Fruit fly (Drosophila melanogaster) whole organism, prepupa: ENCODE measurements around the gene CG17029.

ENCODE experiments used
- Blimp-1 ChIP-seq: fragments of 200-800 bp; sonication (Bioruptor generic); optimal IDR thresholded peaks from 3 replicates; lab custom pipeline; 2017; ENCODE audit warnings: missing biosample characterization, missing genetic modification characterization, mild to moderate bottlenecking, moderate library complexity, missing genetic modification reagents
- CG10631 ChIP-seq: fragments of 200-800 bp; sonication (Bioruptor generic); optimal IDR thresholded peaks from 2 replicates; lab custom pipeline; 2016; ENCODE audit warnings: missing biosample characterization, missing genetic modification characterization
- CG1621 ChIP-seq: fragments of 200-800 bp; sonication (Bioruptor generic); optimal IDR thresholded peaks from 3 replicates; lab custom pipeline; 2018; ENCODE audit warnings: missing biosample characterization, mild to moderate bottlenecking, missing genetic modification characterization
- CG31627 ChIP-seq: fragments of 200-800 bp; sonication (Bioruptor generic); optimal IDR thresholded peaks from 3 replicates; lab custom pipeline; 2016; ENCODE audit warnings: missing biosample characterization, missing genetic modification characterization
- CG32006 ChIP-seq: fragments of 200-800 bp; sonication (Bioruptor generic); optimal IDR thresholded peaks from 3 replicates; lab custom pipeline; 2017; ENCODE audit warnings: missing biosample characterization, mild to moderate bottlenecking, missing genetic modification characterization
- CG3919 ChIP-seq: fragments of 200-800 bp; sonication (Bioruptor generic); optimal IDR thresholded peaks from 3 replicates; lab custom pipeline; 2016; ENCODE audit warnings: missing biosample characterization, missing genetic modification characterization
- CG4318 ChIP-seq: fragments of 200-800 bp; sonication (Bioruptor generic); optimal IDR thresholded peaks from 3 replicates; lab custom pipeline; 2017; ENCODE audit warnings: missing biosample characterization, mild to moderate bottlenecking, missing genetic modification characterization
- CG6276 ChIP-seq: fragments of 200-800 bp; sonication (Bioruptor generic); optimal IDR thresholded peaks from 2 replicates; lab custom pipeline; 2017; ENCODE audit warnings: missing biosample characterization, mild to moderate bottlenecking, missing genetic modification characterization
- CG7368 ChIP-seq: fragments of 200-800 bp; sonication (Bioruptor generic); optimal IDR thresholded peaks from 3 replicates; lab custom pipeline; 2016; ENCODE audit warnings: missing biosample characterization, missing genetic modification characterization
- CG8119 ChIP-seq: fragments of 200-800 bp; sonication (Bioruptor generic); IDR thresholded peaks from 3 replicates; pipeline ENCODE4 v1.3.6; 2022; ENCODE audit warnings: missing biosample characterization, missing genetic modification characterization
- Eip75B ChIP-seq: fragments of 200-800 bp; sonication (Bioruptor generic); optimal IDR thresholded peaks from 3 replicates; lab custom pipeline; 2016; ENCODE audit warnings: missing biosample characterization, missing genetic modification characterization
- Ets96B ChIP-seq: fragments of 200-800 bp; optimal IDR thresholded peaks from 2 replicates; lab custom pipeline; 2019; ENCODE audit warnings: missing biosample characterization, mild to moderate bottlenecking, missing genetic modification characterization, moderate library complexity
- Hr4 ChIP-seq: fragments of 200-800 bp; sonication (Bioruptor generic); optimal IDR thresholded peaks from 3 replicates; lab custom pipeline; 2016; ENCODE audit warnings: missing biosample characterization, missing genetic modification characterization
- Met ChIP-seq: fragments of 200-800 bp; sonication (Bioruptor generic); optimal IDR thresholded peaks from 3 replicates; lab custom pipeline; 2016; ENCODE audit warnings: missing biosample characterization, missing genetic modification characterization
- Smox ChIP-seq: fragments of 200-800 bp; sonication (Bioruptor generic); optimal IDR thresholded peaks from 3 replicates; lab custom pipeline; 2016; ENCODE audit warnings: missing biosample characterization, missing genetic modification characterization
- Sox14 ChIP-seq: fragments of 200-800 bp; sonication (Bioruptor generic); optimal IDR thresholded peaks from 3 replicates; lab custom pipeline; 2016; ENCODE audit warnings: missing biosample characterization, missing genetic modification characterization
- achi ChIP-seq: fragments of 200-800 bp; sonication (Bioruptor generic); optimal IDR thresholded peaks from 3 replicates; lab custom pipeline; 2016; ENCODE audit warnings: missing biosample characterization, missing genetic modification characterization
- cyc ChIP-seq: fragments of 200-800 bp; sonication (Bioruptor generic); optimal IDR thresholded peaks from 3 replicates; lab custom pipeline; 2016; ENCODE audit warnings: missing biosample characterization, missing genetic modification characterization
- esn ChIP-seq: fragments of 200-800 bp; sonication (Bioruptor generic); optimal IDR thresholded peaks from 2 replicates; lab custom pipeline; 2016; ENCODE audit warnings: missing biosample characterization, mild to moderate bottlenecking, missing genetic modification characterization, moderate library complexity
- fd59A ChIP-seq: fragments of 200-800 bp; sonication (Bioruptor generic); optimal IDR thresholded peaks from 2 replicates; lab custom pipeline; 2017; ENCODE audit warnings: missing biosample characterization, mild to moderate bottlenecking, missing genetic modification characterization, missing genetic modification reagents
- fkh ChIP-seq: fragments of 200-800 bp; sonication (Bioruptor generic); optimal IDR thresholded peaks from 3 replicates; lab custom pipeline; 2017; ENCODE audit warnings: missing biosample characterization, mild to moderate bottlenecking, missing genetic modification characterization, moderate library complexity
- lz ChIP-seq: fragments of 200-800 bp; sonication (Bioruptor generic); optimal IDR thresholded peaks from 3 replicates; lab custom pipeline; 2016; ENCODE audit warnings: missing biosample characterization, missing genetic modification characterization
- net ChIP-seq: fragments of 200-800 bp; sonication (Bioruptor generic); optimal IDR thresholded peaks from 3 replicates; lab custom pipeline; 2016; ENCODE audit warnings: missing biosample characterization, missing genetic modification characterization
- pdm3 ChIP-seq: fragments of 200-800 bp; sonication (Bioruptor generic); optimal IDR thresholded peaks from 3 replicates; lab custom pipeline; 2016; ENCODE audit warnings: missing biosample characterization, missing genetic modification characterization
- ss ChIP-seq, 2 experiments: fragments of 200-800 bp; sonication (Bioruptor generic); optimal IDR thresholded peaks; 2 replicates in 1 of 2; 3 replicates in 1 of 2; lab custom pipeline; 2017 to 2018; ENCODE audit warnings: mild to moderate bottlenecking in 2 of 2, missing biosample characterization in 2 of 2, missing genetic modification characterization in 2 of 2, moderate library complexity in 1 of 2
- topi ChIP-seq: fragments of 200-800 bp; sonication (Bioruptor generic); optimal IDR thresholded peaks from 3 replicates; lab custom pipeline; 2016; ENCODE audit warnings: missing biosample characterization, missing genetic modification characterization
- vri ChIP-seq: fragments of 200-800 bp; sonication (Bioruptor generic); optimal IDR thresholded peaks from 3 replicates; lab custom pipeline; 2016; ENCODE audit warnings: missing biosample characterization, mild to moderate bottlenecking, missing genetic modification characterization

CG17029 gene

DNA sequence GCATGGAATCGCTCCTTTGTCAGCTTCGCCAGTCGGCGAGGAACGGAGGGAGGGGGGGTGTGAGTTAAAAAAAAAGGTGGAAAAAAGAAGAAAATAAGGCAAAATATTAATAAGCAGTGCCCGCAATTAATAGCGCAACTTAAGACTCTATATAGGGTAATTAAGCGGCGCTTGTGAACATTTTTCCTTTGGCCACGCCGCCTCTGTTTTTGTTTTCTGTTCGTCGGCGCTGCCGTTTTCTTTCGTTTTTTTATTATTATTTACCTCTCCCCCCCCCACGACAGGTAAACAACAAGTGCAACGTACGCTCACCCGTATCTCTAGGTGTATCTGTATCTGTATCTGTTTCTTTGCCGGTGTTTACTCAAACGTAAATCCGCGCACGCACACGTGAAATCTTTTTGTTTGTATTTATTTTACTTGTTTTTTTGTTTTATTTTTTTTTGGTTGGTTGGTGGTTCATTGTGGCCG is 50.5 kb downstream of the CG17029 start (continued):
- TF ChIP-seq esn (GFP tag; lab: Kevin White, UChicago) (peak; percentile 56), CG10631 (GFP tag; lab: Kevin White, UChicago) (peak; percentile 62), cyc (GFP tag; lab: Kevin White, UChicago) (peak; percentile 25), CG32006 (peak; percentile 64), achi (GFP tag; lab: Kevin White, UChicago) (peak; percentile 54), Eip75B (GFP tag; lab: Kevin White, UChicago) (peak; percentile 77), CG4318 (peak; percentile 26), net (GFP tag; lab: Kevin White, UChicago) (peak; percentile 73), CG1621 (tag; lab: Kevin White, UChicago) (peak; percentile 42), CG6276 (GFP tag; lab: Kevin White, UChicago) (peak; percentile 66), fd59A (GFP tag; lab: Kevin White, UChicago) (peak; percentile 36), Met (GFP tag; lab: Kevin White, UChicago) (peak; percentile 41), Blimp-1 (no peak), ss (GFP tag; optimal IDR thresholded peaks at IDR 0.05; lab: Kevin White, UChicago) (peak; percentile 80 to 85), Sox14 (GFP tag; lab: Kevin White, UChicago) (peak; percentile 61), CG7368 (GFP tag; lab: Kevin White, UChicago) (peak; percentile 53), fkh (GFP tag; lab: Kevin White, UChicago) (peak; percentile 96), pdm3 (peak; percentile 73), Hr4 (GFP tag; lab: Kevin White, UChicago) (peak; percentile 65), Ets96B (peak; percentile 53), CG8119 (peak; percentile 80), CG3919 (peak; percentile 70), topi (peak; percentile 49), Smox (peak; percentile 41), vri (no peak), CG31627 (peak; percentile 58), lz (peak; percentile 52)
- TF ChIP-seq, all 60 proteins: peak for 55
